Fruit fly (Drosophila melanogaster): ENCODE results near the gene AdipoR.

The AdipoR gene

DNA sequence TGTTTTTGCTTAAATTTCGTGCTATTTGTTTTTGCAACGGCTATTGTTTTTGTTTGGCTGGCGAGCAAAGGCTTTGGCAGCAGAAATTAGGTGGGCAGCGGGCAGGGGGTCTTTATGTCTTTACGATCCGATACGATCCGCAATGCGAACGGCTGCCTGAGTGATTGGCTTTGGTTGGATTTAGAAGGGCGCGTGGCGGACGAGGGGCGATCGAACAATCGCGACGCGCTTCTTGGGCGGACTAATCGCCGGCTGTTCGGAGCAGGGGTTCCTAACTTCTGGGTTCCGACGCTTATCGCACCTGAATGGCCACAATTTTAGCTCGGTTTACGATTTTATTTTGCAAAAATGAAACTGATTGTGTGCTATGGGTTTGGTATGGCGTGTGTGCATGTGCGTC lies 20.5 kb downstream of the AdipoR start (continued):
- no peak for TF ChIP-seq CG1603 (tag; optimal IDR thresholded peaks at IDR 0.05)
- TF ChIP-seq sd (tag; optimal IDR thresholded peaks at IDR 0.05) = peak; percentile 81
- peak; percentile 79 for TF ChIP-seq exex (tag; optimal IDR thresholded peaks at IDR 0.05)
- peak; percentile 58 for TF ChIP-seq Deaf1 (tag; optimal IDR thresholded peaks at IDR 0.05)
- 0 out of 2 replicates have a peak, but pooled peaks have one; percentile 7 for TF ChIP-seq NFAT (GFP tag; IDR thresholded peaks at IDR 0.05)
- peak; percentile 27; the same call in 2 of the 3 replicates for TF ChIP-seq zen2 (GFP tag; IDR thresholded peaks at IDR 0.05; ENCODE audit: partially characterized antibody)
- TF ChIP-seq pfk (GFP tag; optimal IDR thresholded peaks at IDR 0.05) = no peak
- no peak for TF ChIP-seq stwl (tag; optimal IDR thresholded peaks at IDR 0.05)
- TF ChIP-seq gro (GFP tag; optimal IDR thresholded peaks at IDR 0.05) = peak; percentile 83
- peak; percentile 13 for TF ChIP-seq hkb (optimal IDR thresholded peaks at IDR 0.05)
- TF ChIP-seq hkb (GFP tag; IDR thresholded peaks at IDR 0.05) = no peak
- no peak for TF ChIP-seq CG11723 (GFP tag; optimal IDR thresholded peaks at IDR 0.05)
- TF ChIP-seq scrt (GFP tag; optimal IDR thresholded peaks at IDR 0.05) = no peak
- peak; percentile 2 for TF ChIP-seq CG2120 (GFP tag; optimal IDR thresholded peaks at IDR 0.05)
- TF ChIP-seq pho (GFP tag; optimal IDR thresholded peaks at IDR 0.05) = no peak
- no peak for TF ChIP-seq Max (GFP tag; optimal IDR thresholded peaks at IDR 0.05)
- peak; percentile 25 for TF ChIP-seq abd-A (tag; optimal IDR thresholded peaks at IDR 0.05)
- peak; percentile 73 for TF ChIP-seq Med (GFP tag)
- peak; percentile 85 for TF ChIP-seq CG10543 (GFP tag; optimal IDR thresholded peaks at IDR 0.05)
- TF ChIP-seq lbe (GFP tag; optimal IDR thresholded peaks at IDR 0.05) = no peak
- TF ChIP-seq sens (GFP tag) = peak; percentile 41
- peak; percentile 82 for TF ChIP-seq Hey (tag; optimal IDR thresholded peaks at IDR 0.05)
- TF ChIP-seq Hr51 (GFP tag; optimal IDR thresholded peaks at IDR 0.05) = no peak
- no peak for TF ChIP-seq CG10209 (GFP tag; optimal IDR thresholded peaks at IDR 0.05)
- no peak for TF ChIP-seq CG17359 (tag; optimal IDR thresholded peaks at IDR 0.05)
- peak; percentile 28; the same call in 1 of the 2 replicates for TF ChIP-seq GATAe (GFP tag; conservative IDR thresholded peaks at IDR 0.05)
- no peak for TF ChIP-seq CG12219 (GFP tag; optimal IDR thresholded peaks at IDR 0.05)
- 0 out of 3 replicates have a peak, but pooled peaks have one; percentile 17 for TF ChIP-seq HLH4C (GFP tag; IDR thresholded peaks at IDR 0.05; ENCODE audit: partially characterized antibody)
- peak; percentile 34; the same call in 1 of the 2 replicates for TF ChIP-seq CG11247 (GFP tag; IDR thresholded peaks at IDR 0.05)
- TF ChIP-seq Pdp1 (GFP tag; optimal IDR thresholded peaks at IDR 0.05) = no peak
- TF ChIP-seq corto (GFP tag; optimal IDR thresholded peaks at IDR 0.05) = peak; percentile 12
- no peak for TF ChIP-seq tup (GFP tag; optimal IDR thresholded peaks at IDR 0.05)

- TF ChIP-seq Six4 (GFP tag; optimal IDR thresholded peaks at IDR 0.05) (no peak), CG11456 (GFP tag; IDR thresholded peaks at IDR 0.05) (peak; percentile 58; the same call in 1 of the 3 replicates), CG15269 (tag; optimal IDR thresholded peaks at IDR 0.05) (peak; percentile 29), Lpt (GFP tag; optimal IDR thresholded peaks at IDR 0.05) (no peak), CG9437 (GFP tag; optimal IDR thresholded peaks at IDR 0.05) (peak; percentile 10), hth (optimal IDR thresholded peaks at IDR 0.05) (no peak), CG3726 (GFP tag; IDR thresholded peaks at IDR 0.05) (no peak), CG7745 (tag; optimal IDR thresholded peaks at IDR 0.05) (no peak), Awh (GFP tag; IDR thresholded peaks at IDR 0.05) (peak; percentile 17; the same call in 1 of the 2 replicates), salm (tag; optimal IDR thresholded peaks at IDR 0.05) (no peak), bsh (GFP tag; optimal IDR thresholded peaks at IDR 0.05) (no peak), CG3163 (GFP tag; optimal IDR thresholded peaks at IDR 0.05) (no peak), CG7839 (tag; optimal IDR thresholded peaks at IDR 0.05) (peak; percentile 38), Stat92E (GFP tag; optimal IDR thresholded peaks at IDR 0.05) (no peak), Scr (GFP tag; IDR thresholded peaks at IDR 0.05; ENCODE audit: partially characterized antibody) (no peak), HLH4C (GFP tag; IDR thresholded peaks at IDR 0.05; ENCODE audit: partially characterized antibody) (no peak), CG10565 (GFP tag; optimal IDR thresholded peaks at IDR 0.05) (no peak), Xrp1 (GFP tag; IDR thresholded peaks at IDR 0.05) (0 out of 2 replicates have a peak, but pooled peaks have one; percentile 7), CG5180 (GFP tag; optimal IDR thresholded peaks at IDR 0.05) (peak; percentile 18)
Measured at dm6 chr3R:22526353-22526907, 21.2 kb downstream of the AdipoR start.
